Worm (Caenorhabditis elegans): ENCODE measurements around the gene cyb-2.1.

The cyb-2.1 gene

DNA sequence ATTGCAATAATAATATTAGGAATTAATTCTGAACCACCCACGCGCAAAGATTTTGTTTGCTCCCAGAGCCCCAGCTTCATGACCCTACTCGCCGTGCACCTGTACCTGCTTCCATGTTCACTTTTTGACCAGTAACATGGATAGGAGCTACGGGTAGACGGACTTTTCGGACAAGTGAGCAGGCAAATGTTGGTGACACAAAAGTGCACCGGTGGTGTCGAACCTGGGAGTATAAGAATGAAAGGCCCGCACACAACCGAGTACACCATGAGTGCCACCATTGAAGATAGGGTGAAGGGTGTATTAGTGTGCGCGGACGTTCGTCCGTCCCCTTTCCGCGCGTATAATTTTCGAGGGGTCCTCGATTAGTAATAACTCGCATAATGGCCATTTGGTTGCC is 40.2 kb downstream of the cyb-2.1 start (continued):
- TF ChIP-seq hmg-1.2 (GFP tag; IDR thresholded peaks at IDR 0.05) (peak; percentile 74), lin-26 (GFP tag; IDR thresholded peaks at IDR 0.05) (peak; percentile 99), Y53F4B.3 (GFP tag; IDR thresholded peaks at IDR 0.05) (peak; percentile 79; the same call in 1 of the 2 replicates), zim-3 (tag; optimal IDR thresholded peaks at IDR 0.05) (peak; percentile 95), mel-28 (tag; optimal IDR thresholded peaks at IDR 0.05; ENCODE audit: borderline replicate concordance) (peak; percentile 71), snpc-1.1 (tag; optimal IDR thresholded peaks at IDR 0.05; ENCODE audit: insufficient read depth) (peak; percentile 53), lsy-27 (tag; optimal IDR thresholded peaks at IDR 0.05; ENCODE audit: borderline replicate concordance, insufficient read depth) (peak; percentile 33), snpc-3.4 (tag; optimal IDR thresholded peaks at IDR 0.05) (peak; percentile 86), snpc-4 (GFP tag; optimal IDR thresholded peaks at IDR 0.05) (peak; percentile 68), snpc-4 (tag; optimal IDR thresholded peaks at IDR 0.05) (peak in 3 of 4 experiments; percentile 63 to 76 (median 74)), tlf-1 (GFP tag; optimal IDR thresholded peaks at IDR 0.05) (peak; percentile 70), egrh-3 (GFP tag; IDR thresholded peaks at IDR 0.05) (peak; percentile 53), ceh-40 (GFP tag; IDR thresholded peaks at IDR 0.05) (peak; percentile 92; the same call in 1 of the 2 replicates), cebp-1 (GFP tag; IDR thresholded peaks at IDR 0.05) (peak; percentile 56; the same call in 1 of the 2 replicates), cebp-1 (tag; optimal IDR thresholded peaks at IDR 0.05) (peak; percentile 81), dpff-1 (tag; optimal IDR thresholded peaks at IDR 0.05) (peak; percentile 86), F10E7.11 (tag; optimal IDR thresholded peaks at IDR 0.05) (peak; percentile 82), ceh-91 (GFP tag; IDR thresholded peaks at IDR 0.05) (peak; percentile 47), cebp-2 (GFP tag; IDR thresholded peaks at IDR 0.05) (peak; percentile 64; the same call in 1 of the 2 replicates), sptf-2 (GFP tag; optimal IDR thresholded peaks at IDR 0.05) (peak; percentile 97), hlh-26 (GFP tag; conservative IDR thresholded peaks at IDR 0.05) (peak; percentile 75; the same call in 1 of the 2 replicates), xnd-1 (tag; optimal IDR thresholded peaks at IDR 0.05) (peak; percentile 54), C06A6.2 (GFP tag; conservative IDR thresholded peaks at IDR 0.05) (peak; percentile 63; the same call in 1 of the 2 replicates), mcd-1 (GFP tag; IDR thresholded peaks at IDR 0.05) (peak; percentile 71), nfyb-1 (GFP tag; IDR thresholded peaks at IDR 0.05) (peak; percentile 87), sea-2 (GFP tag; IDR thresholded peaks at IDR 0.05) (peak; percentile 79; the same call in 1 of the 2 replicates), aptf-2 (GFP tag; conservative IDR thresholded peaks at IDR 0.05) (peak; percentile 75; the same call in 1 of the 2 replicates), F55B11.4 (tag; optimal IDR thresholded peaks at IDR 0.05; ENCODE audit: borderline replicate concordance, insufficient read depth) (no peak), attf-3 (GFP tag; conservative IDR thresholded peaks at IDR 0.05) (peak; percentile 68), somi-1 (GFP tag; optimal IDR thresholded peaks at IDR 0.05) (peak; percentile 76), lin-54 (GFP tag; optimal IDR thresholded peaks at IDR 0.05) (peak; percentile 77), bed-1 (GFP tag; IDR thresholded peaks at IDR 0.05) (peak; percentile 56; the same call in 1 of the 2 replicates), B0261.1 (tag; optimal IDR thresholded peaks at IDR 0.05) (peak; percentile 89), nhr-80 (tag; optimal IDR thresholded peaks at IDR 0.05) (peak; percentile 25), T07F8.4 (tag; optimal IDR thresholded peaks at IDR 0.05) (peak; percentile 88), ztf-26 (tag; optimal IDR thresholded peaks at IDR 0.05) (peak; percentile 63), F57A8.1 (GFP tag; optimal IDR thresholded peaks at IDR 0.05) (peak; percentile 95), snpc-1.3 (tag; optimal IDR thresholded peaks at IDR 0.05; ENCODE audit: insufficient read depth) (peak; percentile 64), Y53G8AR.9 (GFP tag; conservative IDR thresholded peaks at IDR 0.05) (no peak; the same call in none of the 2 replicates), lin-40 (tag; optimal IDR thresholded peaks at IDR 0.05) (no peak), ceh-100 (GFP tag; IDR thresholded peaks at IDR 0.05) (peak; percentile 66; the same call in 1 of the 2 replicates), aptf-3 (GFP tag; IDR thresholded peaks at IDR 0.05) (peak; percentile 85; the same call in 1 of the 2 replicates), unc-130 (GFP tag; optimal IDR thresholded peaks at IDR 0.05) (peak; percentile 84), nhr-90 (tag; optimal IDR thresholded peaks at IDR 0.05) (peak; percentile 97), tbp1 (GFP tag; optimal IDR thresholded peaks at IDR 0.05) (peak; percentile 98), chd-7 (tag; optimal IDR thresholded peaks at IDR 0.05) (peak; percentile 96), ztf-22 (GFP tag; optimal IDR thresholded peaks at IDR 0.05) (peak; percentile 68)
